Fruit fly (Drosophila melanogaster) whole organism, embryonic: ENCODE data around the gene CG16790.

Source experiments
- Atf-2 ChIP-seq: fragments of 200-800 bp; sonication (Bioruptor generic); optimal IDR thresholded peaks from 2 replicates; lab custom pipeline; 2016; ENCODE audit warnings: missing biosample characterization, missing genetic modification characterization
- CG11456 ChIP-seq: fragments of 200-800 bp; sonication (Bioruptor generic); IDR thresholded peaks from 3 replicates; pipeline ENCODE4 v1.3.6; 2022; ENCODE audit warnings: missing biosample characterization, missing genetic modification characterization
- CG12104 ChIP-seq: fragments of 200-800 bp; sonication (Bioruptor generic); optimal IDR thresholded peaks from 3 replicates; lab custom pipeline; 2016; ENCODE audit warnings: missing biosample characterization, missing genetic modification characterization
- CG13287 ChIP-seq: fragments of 200-800 bp; sonication (Bioruptor generic); IDR thresholded peaks from 2 replicates; pipeline ENCODE4 v1.3.6; 2022; ENCODE audit warnings: missing biosample characterization, missing genetic modification characterization; ENCODE audit not compliant: partially characterized antibody
- CG13894 ChIP-seq: fragments of 200-800 bp; sonication (Bioruptor generic); optimal IDR thresholded peaks from 3 replicates; lab custom pipeline; 2018; ENCODE audit warnings: missing biosample characterization, mild to moderate bottlenecking, missing genetic modification characterization, moderate library complexity
- CG14014 ChIP-seq: fragments of 200-800 bp; sonication (Bioruptor generic); IDR thresholded peaks from 2 replicates; pipeline ENCODE4 v1.3.6; 2022; ENCODE audit warnings: missing biosample characterization, missing genetic modification characterization
- CG15011 ChIP-seq: fragments of 200-800 bp; sonication (Bioruptor generic); optimal IDR thresholded peaks from 3 replicates; lab custom pipeline; 2018; ENCODE audit warnings: missing biosample characterization, mild to moderate bottlenecking, missing genetic modification characterization
- CG16863 ChIP-seq: fragments of 200-800 bp; sonication (Bioruptor generic); optimal IDR thresholded peaks from 3 replicates; lab custom pipeline; 2016; ENCODE audit warnings: missing biosample characterization, missing genetic modification characterization
- CG18476 ChIP-seq: fragments of 200-800 bp; sonication (Bioruptor generic); optimal IDR thresholded peaks from 2 replicates; lab custom pipeline; 2016; ENCODE audit warnings: missing biosample characterization, mild to moderate bottlenecking, missing genetic modification characterization
- CG2120 ChIP-seq: fragments of 200-800 bp; sonication (Bioruptor generic); optimal IDR thresholded peaks from 3 replicates; lab custom pipeline; 2016; ENCODE audit warnings: missing biosample characterization, missing genetic modification characterization
- CG2712 ChIP-seq: fragments of 200-800 bp; optimal IDR thresholded peaks from 3 replicates; lab custom pipeline; 2019; ENCODE audit warnings: missing biosample characterization, mild to moderate bottlenecking, missing genetic modification characterization, moderate library complexity
- CG30020 ChIP-seq: fragments of 200-800 bp; optimal IDR thresholded peaks from 2 replicates; lab custom pipeline; 2019; ENCODE audit warnings: missing biosample characterization, mild to moderate bottlenecking, missing genetic modification characterization, moderate library complexity
- CG34422 ChIP-seq: fragments of 200-800 bp; sonication (Bioruptor generic); IDR thresholded peaks from 3 replicates; pipeline ENCODE4 v1.3.6; 2022; ENCODE audit warnings: missing biosample characterization, missing genetic modification characterization
- CG42726 ChIP-seq: fragments of 200-800 bp; sonication (Bioruptor generic); IDR thresholded peaks from 2 replicates; pipeline ENCODE4 v1.3.6; 2022; ENCODE audit warnings: missing biosample characterization, missing genetic modification characterization; ENCODE audit not compliant: partially characterized antibody
- CG7556 ChIP-seq: fragments of 200-800 bp; sonication (Bioruptor generic); optimal IDR thresholded peaks from 2 replicates; lab custom pipeline; 2017; ENCODE audit warnings: missing biosample characterization, mild to moderate bottlenecking, missing genetic modification characterization
- CG8944 ChIP-seq: fragments of 200-800 bp; sonication (Bioruptor generic); optimal IDR thresholded peaks from 3 replicates; lab custom pipeline; 2016; ENCODE audit warnings: missing biosample characterization, missing genetic modification characterization
- CG9727 ChIP-seq: fragments of 200-800 bp; sonication (Bioruptor generic); optimal IDR thresholded peaks from 3 replicates; lab custom pipeline; 2017; ENCODE audit warnings: missing biosample characterization, mild to moderate bottlenecking, missing genetic modification characterization
- Dbx ChIP-seq: fragments of 200-800 bp; sonication (Bioruptor generic); IDR thresholded peaks from 3 replicates; pipeline ENCODE4 v1.3.6; 2022; ENCODE audit warnings: missing biosample characterization, missing genetic modification characterization
- Dek ChIP-seq: fragments of 200-800 bp; sonication (Bioruptor generic); optimal IDR thresholded peaks from 3 replicates; lab custom pipeline; 2019; ENCODE audit warnings: missing biosample characterization, mild to moderate bottlenecking, missing genetic modification characterization, moderate library complexity
- Dip2 ChIP-seq: fragments of 200-800 bp; sonication (Bioruptor generic); IDR thresholded peaks from 2 replicates; pipeline ENCODE4 v1.3.6; 2022; ENCODE audit warnings: missing biosample characterization, missing genetic modification characterization
- HHEX ChIP-seq: fragments of 200-800 bp; sonication (Bioruptor generic); optimal IDR thresholded peaks from 3 replicates; lab custom pipeline; 2017; ENCODE audit warnings: missing biosample characterization, mild to moderate bottlenecking, missing genetic modification characterization, missing genetic modification reagents
- HLH54F ChIP-seq: fragments of 200-800 bp; sonication (Bioruptor generic); optimal IDR thresholded peaks from 3 replicates; lab custom pipeline; 2016; ENCODE audit warnings: missing biosample characterization, missing genetic modification characterization
- Lpt ChIP-seq: fragments of >200 bp; optimal IDR thresholded peaks from 2 replicates; lab custom pipeline; 2018; ENCODE audit warnings: missing biosample characterization, missing genetic modification characterization
- Ravus ChIP-seq: fragments of 200-800 bp; sonication (Bioruptor generic); IDR thresholded peaks from 2 replicates; pipeline ENCODE4 v1.3.6; 2022; ENCODE audit warnings: missing biosample characterization, missing genetic modification characterization
- Sox100B ChIP-seq: fragments of 200-800 bp; sonication (Bioruptor generic); optimal IDR thresholded peaks from 3 replicates; lab custom pipeline; 2018; ENCODE audit warnings: missing biosample characterization, mild to moderate bottlenecking, missing genetic modification characterization
- Spps ChIP-seq: fragments of 200-800 bp; sonication (Bioruptor generic); optimal IDR thresholded peaks from 2 replicates; lab custom pipeline; 2018; ENCODE audit warnings: missing biosample characterization, mild to moderate bottlenecking, missing genetic modification characterization
- Ssrp ChIP-seq: fragments of 200-800 bp; sonication (Bioruptor generic); optimal IDR thresholded peaks from 2 replicates; lab custom pipeline; 2018; ENCODE audit warnings: missing biosample characterization, mild to moderate bottlenecking, missing genetic modification characterization, moderate library complexity
- Xbp1 ChIP-seq: fragments of 200-800 bp; sonication (Bioruptor generic); optimal IDR thresholded peaks from 3 replicates; lab custom pipeline; 2016; ENCODE audit warnings: missing biosample characterization, mild to moderate bottlenecking, missing genetic modification characterization
- crp ChIP-seq, 2 experiments: fragments of 200-800 bp; sonication (Bioruptor generic); optimal IDR thresholded peaks; 2 replicates in 1 of 2; 3 replicates in 1 of 2; lab custom pipeline; 2017; ENCODE audit warnings: missing biosample characterization in 2 of 2, missing genetic modification characterization in 2 of 2, mild to moderate bottlenecking in 1 of 2, moderate library complexity in 1 of 2
- dan ChIP-seq: fragments of 200-800 bp; sonication (Bioruptor generic); IDR thresholded peaks from 2 replicates; pipeline ENCODE4 v1.3.6; 2022; ENCODE audit warnings: missing biosample characterization, missing genetic modification characterization
- eve ChIP-seq, 2 experiments: fragments of >200 bp; optimal IDR thresholded peaks; 2 replicates each; lab custom pipeline; 2017; ENCODE audit warnings: missing biosample characterization in 2 of 2, missing genetic modification characterization in 2 of 2
- fd102C ChIP-seq: fragments of 200-800 bp; sonication (Bioruptor generic); optimal IDR thresholded peaks from 2 replicates; lab custom pipeline; 2018; ENCODE audit warnings: missing biosample characterization, mild to moderate bottlenecking, missing genetic modification characterization, moderate library complexity
- fd3F ChIP-seq: fragments of 200-800 bp; sonication (Bioruptor generic); optimal IDR thresholded peaks from 2 replicates; lab custom pipeline; 2018; ENCODE audit warnings: missing biosample characterization, mild to moderate bottlenecking, missing genetic modification characterization, moderate library complexity
- grau ChIP-seq: fragments of 200-800 bp; optimal IDR thresholded peaks from 3 replicates; lab custom pipeline; 2019; ENCODE audit warnings: missing biosample characterization, mild to moderate bottlenecking, missing genetic modification characterization, moderate library complexity
- ham ChIP-seq: fragments of 200-800 bp; sonication (Bioruptor generic); IDR thresholded peaks from 2 replicates; pipeline ENCODE4 v1.3.6; 2022; ENCODE audit warnings: missing biosample characterization, missing genetic modification characterization
- luna ChIP-seq: fragments of 200-800 bp; sonication (Bioruptor generic); optimal IDR thresholded peaks from 2 replicates; lab custom pipeline; 2016; ENCODE audit warnings: missing biosample characterization, missing genetic modification characterization
- mam ChIP-seq: fragments of 200-800 bp; sonication (Bioruptor generic); optimal IDR thresholded peaks from 3 replicates; lab custom pipeline; 2016; ENCODE audit warnings: missing biosample characterization, missing genetic modification characterization
- nerfin-2 ChIP-seq: fragments of 200-800 bp; sonication (Bioruptor generic); IDR thresholded peaks from 2 replicates; pipeline ENCODE4 v1.3.6; 2022; ENCODE audit warnings: missing biosample characterization, missing genetic modification characterization; ENCODE audit not compliant: partially characterized antibody
- onecut ChIP-seq: fragments of 200-800 bp; sonication (Bioruptor generic); IDR thresholded peaks from 2 replicates; pipeline ENCODE4 v1.3.6; 2022; ENCODE audit warnings: missing biosample characterization, missing genetic modification characterization
- pnt ChIP-seq: fragments of 200-800 bp; sonication (Bioruptor generic); optimal IDR thresholded peaks from 3 replicates; lab custom pipeline; 2016; ENCODE audit warnings: missing biosample characterization, missing genetic modification characterization
- pros ChIP-seq: fragments of 200-800 bp; sonication (Bioruptor generic); optimal IDR thresholded peaks from 3 replicates; lab custom pipeline; 2019; ENCODE audit warnings: missing biosample characterization, mild to moderate bottlenecking, missing genetic modification characterization, moderate library complexity
- repo ChIP-seq: fragments of 200-800 bp; sonication (Bioruptor generic); optimal IDR thresholded peaks from 2 replicates; lab custom pipeline; 2016; ENCODE audit warnings: missing biosample characterization, missing genetic modification characterization
- rib ChIP-seq: fragments of 200-800 bp; sonication (Bioruptor generic); IDR thresholded peaks from 2 replicates; pipeline ENCODE4 v1.3.6; 2022; ENCODE audit warnings: missing biosample characterization, missing genetic modification characterization
- sc ChIP-seq, 3 experiments: fragments of >200 bp in 2 of 3; fragments of 200-800 bp in 1 of 3; sonication (Bioruptor generic) in 1 of 3; optimal IDR thresholded peaks; 2 replicates in 2 of 3; 3 replicates in 1 of 3; lab custom pipeline; 2017; ENCODE audit warnings: mild to moderate bottlenecking in 1 of 3, missing biosample characterization in 1 of 3, missing genetic modification characterization in 1 of 3, missing genetic modification reagents in 1 of 3
- schlank ChIP-seq: fragments of 200-800 bp; sonication (Bioruptor generic); optimal IDR thresholded peaks from 2 replicates; lab custom pipeline; 2018; ENCODE audit warnings: missing biosample characterization, mild to moderate bottlenecking, missing genetic modification characterization
- seq ChIP-seq: fragments of 200-800 bp; sonication (Bioruptor generic); IDR thresholded peaks from 2 replicates; pipeline ENCODE4 v1.3.6; 2022; ENCODE audit warnings: missing biosample characterization, missing genetic modification characterization
- shn ChIP-seq: fragments of 200-800 bp; sonication (Bioruptor generic); optimal IDR thresholded peaks from 3 replicates; lab custom pipeline; 2016; ENCODE audit warnings: missing biosample characterization, missing genetic modification characterization
- tin ChIP-seq: fragments of 200-800 bp; sonication (Bioruptor generic); optimal IDR thresholded peaks from 3 replicates; lab custom pipeline; 2016; ENCODE audit warnings: missing biosample characterization, missing genetic modification characterization
- zen2 ChIP-seq: fragments of 200-800 bp; sonication (Bioruptor generic); IDR thresholded peaks from 3 replicates; pipeline ENCODE4 v1.3.6; 2022; ENCODE audit warnings: missing biosample characterization, missing genetic modification characterization; ENCODE audit not compliant: partially characterized antibody
- zf30C ChIP-seq: fragments of 200-800 bp; sonication (Bioruptor generic); optimal IDR thresholded peaks from 3 replicates; lab custom pipeline; 2018; ENCODE audit warnings: missing biosample characterization, mild to moderate bottlenecking, missing genetic modification characterization

Gene CG16790

dm6 chr3R:9613124-9613523, 43.1 kb upstream of the CG16790 start (continued):
- TF ChIP-seq HHEX (GFP tag; lab: Kevin White, UChicago) (peak; percentile 62), Dip2 (GFP tag; lab: Robert Waterston, UW) (no peak), CG34422 (GFP tag; lab: Robert Waterston, UW) (0 out of 3 replicates have a peak, but pooled peaks have one; percentile 25), onecut (peak; percentile 20; the same call in 1 of the 2 replicates), schlank (peak; percentile 7), nerfin-2 (GFP tag; lab: Robert Waterston, UW) (no peak), crp (GFP tag; optimal IDR thresholded peaks at IDR 0.05; lab: Kevin White, UChicago) (no peak), repo (GFP tag; lab: Kevin White, UChicago) (no peak), CG9727 (GFP tag; lab: Kevin White, UChicago) (peak; percentile 55), CG30020 (tag; lab: Kevin White, UChicago) (no peak), CG13287 (no peak), Sox100B (GFP tag; lab: Kevin White, UChicago) (peak; percentile 47), sc (optimal IDR thresholded peaks at IDR 0.05; lab: Kevin White, UChicago) (no peak), sc (GFP tag; optimal IDR thresholded peaks at IDR 0.05; lab: Kevin White, UChicago) (no peak), eve (GFP tag; optimal IDR thresholded peaks at IDR 0.05; lab: Kevin White, UChicago) (peak in 1 of 2 experiments; percentile 56), Dbx (peak; percentile 58; the same call in 1 of the 3 replicates), ham (GFP tag; lab: Robert Waterston, UW) (no peak), CG2120 (GFP tag; lab: Kevin White, UChicago) (peak; percentile 71), CG14014 (GFP tag; lab: Robert Waterston, UW) (peak; percentile 67; the same call in 1 of the 2 replicates), CG2712 (tag; lab: Kevin White, UChicago) (peak; percentile 46), mam (GFP tag; lab: Kevin White, UChicago) (peak; percentile 67), CG18476 (GFP tag; lab: Kevin White, UChicago) (peak; percentile 59), HLH54F (GFP tag; lab: Kevin White, UChicago) (peak; percentile 46), CG16863 (GFP tag; lab: Kevin White, UChicago) (peak; percentile 36), Atf-2 (GFP tag; lab: Kevin White, UChicago) (peak; percentile 14), CG13894 (tag; lab: Kevin White, UChicago) (peak; percentile 37), Xbp1 (GFP tag; lab: Kevin White, UChicago) (peak; percentile 70), rib (GFP tag; lab: Robert Waterston, UW) (no peak), Dek (tag; lab: Kevin White, UChicago) (peak; percentile 16), seq (GFP tag; lab: Robert Waterston, UW) (peak; percentile 69), CG15011 (GFP tag; lab: Kevin White, UChicago) (peak; percentile 16), zen2 (no peak), fd3F (GFP tag; lab: Kevin White, UChicago) (peak; percentile 40), shn (GFP tag; lab: Kevin White, UChicago) (no peak), CG12104 (GFP tag; lab: Kevin White, UChicago) (no peak), luna (GFP tag; lab: Kevin White, UChicago) (no peak), Ssrp (tag; lab: Kevin White, UChicago) (peak; percentile 16), CG8944 (GFP tag; lab: Kevin White, UChicago) (peak; percentile 60), CG7556 (peak; percentile 46), CG11456 (GFP tag; lab: Robert Waterston, UW) (no peak; the same call in 2 of the 3 replicates), Ravus (GFP tag; lab: Robert Waterston, UW) (peak; percentile 37; the same call in 1 of the 2 replicates), tin (GFP tag; lab: Kevin White, UChicago) (peak; percentile 44), grau (tag; lab: Kevin White, UChicago) (peak; percentile 40), fd102C (GFP tag; lab: Kevin White, UChicago) (no peak), Lpt (GFP tag; lab: Kevin White, UChicago) (no peak), pros (GFP tag; lab: Kevin White, UChicago) (no peak), CG42726 (GFP tag; lab: Robert Waterston, UW) (no peak), dan (GFP tag; lab: Robert Waterston, UW) (no peak), zf30C (GFP tag; lab: Kevin White, UChicago) (no peak), Spps (no peak), pnt (GFP tag; lab: Kevin White, UChicago) (peak; percentile 31)
